Worm (Caenorhabditis elegans) whole organism, early embryonic: ENCODE data around the gene skr-7.

Experiments
- B0310.2 ChIP-seq: sonication (generic microtip); optimal IDR thresholded peaks from 2 replicates; lab custom pipeline; 2016; ENCODE audit warnings: mild to moderate bottlenecking, missing genetic modification characterization, missing compliant biosample characterization
- F13C5.2 ChIP-seq: sonication (generic microtip); optimal IDR thresholded peaks from 2 replicates; lab custom pipeline; 2017; ENCODE audit warnings: mild to moderate bottlenecking, missing genetic modification characterization, inconsistent platforms, missing compliant biosample characterization
- ama-1 ChIP-seq: fragments of 150-350 bp; optimal IDR thresholded peaks from 2 replicates; lab custom pipeline; 2014
- ceh-13 ChIP-seq: fragments of 200-800 bp; sonication (Bioruptor generic); optimal IDR thresholded peaks from 2 replicates; lab custom pipeline; 2018; ENCODE audit warnings: mild to moderate bottlenecking, missing genetic modification characterization, missing compliant biosample characterization
- flt-1 ChIP-seq: fragments of 200-800 bp; sonication (Bioruptor generic); IDR thresholded peaks from 2 replicates; pipeline ENCODE4 v1.3.6; 2022; ENCODE audit warnings: missing genetic modification characterization, missing compliant biosample characterization
- hmbx-1 ChIP-seq: sonication (generic microtip); optimal IDR thresholded peaks from 2 replicates; lab custom pipeline; 2016; ENCODE audit warnings: mild to moderate bottlenecking, missing genetic modification characterization, missing compliant biosample characterization
- hmg-4 ChIP-seq: fragments of 200-800 bp; sonication (Bioruptor generic); optimal IDR thresholded peaks from 2 replicates; lab custom pipeline; 2018; ENCODE audit warnings: mild to moderate bottlenecking, missing genetic modification characterization, missing compliant biosample characterization
- hnd-1 ChIP-seq: sonication (generic microtip); optimal IDR thresholded peaks from 2 replicates; lab custom pipeline; 2016; ENCODE audit warnings: missing genetic modification characterization, missing compliant biosample characterization
- pes-1 ChIP-seq: fragments of 200-800 bp; sonication (Bioruptor generic); IDR thresholded peaks from 2 replicates; pipeline ENCODE4 v1.3.6; 2022; ENCODE audit warnings: missing genetic modification reagents, missing genetic modification characterization, missing compliant biosample characterization
- scrt-1 ChIP-seq: fragments of 200-800 bp; sonication (Bioruptor generic); IDR thresholded peaks from 2 replicates; pipeline ENCODE4 v1.3.6; 2022; ENCODE audit warnings: missing genetic modification characterization, missing compliant biosample characterization
- sea-1 ChIP-seq: fragments of 200-800 bp; sonication (Bioruptor generic); conservative IDR thresholded peaks from 2 replicates; pipeline ENCODE4 v1.3.6; 2022; ENCODE audit warnings: missing genetic modification characterization, missing compliant biosample characterization
- tbx-11 ChIP-seq: fragments of 200-800 bp; sonication (Bioruptor generic); IDR thresholded peaks from 2 replicates; pipeline ENCODE4 v1.3.6; 2022; ENCODE audit warnings: missing genetic modification characterization, missing compliant biosample characterization
- tra-4 ChIP-seq: sonication (generic microtip); optimal IDR thresholded peaks from 2 replicates; lab custom pipeline; 2017; ENCODE audit warnings: missing genetic modification characterization, missing compliant biosample characterization

ce11 chrV:4396257-4396656, 26.0 kb upstream of the skr-7 start, which contains the start of gene F13A2.3:
- TF ChIP-seq pes-1 (GFP tag; lab: Robert Waterston, UW) (no peak), B0310.2 (no peak), ama-1 (lab: Kevin White, UChicago) (no peak), flt-1 (GFP tag; lab: Robert Waterston, UW) (no peak), hmg-4 (GFP tag; lab: Kevin White, UChicago) (no peak), sea-1 (GFP tag; lab: Robert Waterston, UW) (no peak), scrt-1 (GFP tag; lab: Robert Waterston, UW) (no peak), F13C5.2 (no peak), ceh-13 (no peak), tra-4 (tag; lab: Kevin White, UChicago) (no peak), hnd-1 (tag; lab: Kevin White, UChicago) (no peak), hmbx-1 (tag; lab: Kevin White, UChicago) (no peak), tbx-11 (GFP tag; lab: Robert Waterston, UW) (no peak)
